Fruit fly (Drosophila melanogaster): ENCODE measurements around the gene CG8925.

CG8925 gene

dm6 chr3R:16186791-16187681, 15.2 kb downstream of the CG8925 start, which contains the start of gene sra:
Gene sra, plus strand, starts transcription at chr3R:16186999.
- TF ChIP-seq dl (GFP tag; optimal IDR thresholded peaks at IDR 0.05; ENCODE audit: insufficient read depth in 1 of 2, partially characterized antibody in 2 of 2) (no peak), foxo (GFP tag; optimal IDR thresholded peaks at IDR 0.05) (peak in 1 of 2 experiments; percentile 49), CG32264 (GFP tag; optimal IDR thresholded peaks at IDR 0.05) (no peak), sage (GFP tag; optimal IDR thresholded peaks at IDR 0.05) (no peak), br (GFP tag; optimal IDR thresholded peaks at IDR 0.05) (no peak), CG9705 (GFP tag; optimal IDR thresholded peaks at IDR 0.05) (no peak), Mio (GFP tag; optimal IDR thresholded peaks at IDR 0.05) (no peak), dsf (GFP tag; optimal IDR thresholded peaks at IDR 0.05; ENCODE audit: borderline replicate concordance) (peak; percentile 10), Hnf4 (GFP tag; optimal IDR thresholded peaks at IDR 0.05) (no peak), Jra (GFP tag; optimal IDR thresholded peaks at IDR 0.05) (peak; percentile 64), Sp1 (GFP tag; optimal IDR thresholded peaks at IDR 0.05) (peak; percentile 21), Hr78 (GFP tag; optimal IDR thresholded peaks at IDR 0.05) (no peak), dmrt93B (GFP tag; optimal IDR thresholded peaks at IDR 0.05) (no peak), woc (GFP tag; optimal IDR thresholded peaks at IDR 0.05) (no peak), psq (GFP tag; optimal IDR thresholded peaks at IDR 0.05) (no peak), Rel (GFP tag; optimal IDR thresholded peaks at IDR 0.05) (no peak), Rel (tag; optimal IDR thresholded peaks at IDR 0.05) (peak; percentile 43), OdsH (GFP tag; optimal IDR thresholded peaks at IDR 0.05) (no peak), sv (GFP tag; optimal IDR thresholded peaks at IDR 0.05) (no peak), h (GFP tag; optimal IDR thresholded peaks at IDR 0.05) (peak; percentile 27), pan (optimal IDR thresholded peaks at IDR 0.05) (no peak), brk (GFP tag; optimal IDR thresholded peaks at IDR 0.05) (no peak), Dif (GFP tag; optimal IDR thresholded peaks at IDR 0.05; ENCODE audit: partially characterized antibody) (no peak), CrebA (GFP tag; optimal IDR thresholded peaks at IDR 0.05; ENCODE audit: borderline replicate concordance) (no peak), lola (GFP tag; optimal IDR thresholded peaks at IDR 0.05) (no peak), Hr83 (GFP tag; optimal IDR thresholded peaks at IDR 0.05; ENCODE audit: poor library complexity, severe bottlenecking) (peak; percentile 89), N (GFP tag; optimal IDR thresholded peaks at IDR 0.05) (no peak), fru (GFP tag; optimal IDR thresholded peaks at IDR 0.05) (peak; percentile 2), ey (GFP tag; optimal IDR thresholded peaks at IDR 0.05) (no peak), GATAd (GFP tag; optimal IDR thresholded peaks at IDR 0.05) (no peak), usp (GFP tag; optimal IDR thresholded peaks at IDR 0.05) (no peak), Vsx2 (GFP tag; optimal IDR thresholded peaks at IDR 0.05; ENCODE audit: partially characterized antibody) (no peak), rgr (GFP tag; optimal IDR thresholded peaks at IDR 0.05) (peak; percentile 56), Dfd (GFP tag; optimal IDR thresholded peaks at IDR 0.05) (no peak), HLH106 (tag; optimal IDR thresholded peaks at IDR 0.05) (no peak), tai (GFP tag; optimal IDR thresholded peaks at IDR 0.05) (no peak), Myc (optimal IDR thresholded peaks at IDR 0.05) (no peak), Abd-B (GFP tag; optimal IDR thresholded peaks at IDR 0.05) (no peak), jim (GFP tag; optimal IDR thresholded peaks at IDR 0.05) (peak; percentile 69)

- TF ChIP-seq fru (GFP tag; optimal IDR thresholded peaks at IDR 0.05), result no peak
- TF ChIP-seq h (GFP tag; optimal IDR thresholded peaks at IDR 0.05), result no peak
- no peak for TF ChIP-seq dmrt93B (GFP tag; optimal IDR thresholded peaks at IDR 0.05)
- TF ChIP-seq psq (GFP tag; optimal IDR thresholded peaks at IDR 0.05), result no peak
- TF ChIP-seq woc (GFP tag; optimal IDR thresholded peaks at IDR 0.05), result no peak
- no peak for TF ChIP-seq Mio (GFP tag; optimal IDR thresholded peaks at IDR 0.05)
- TF ChIP-seq pan (optimal IDR thresholded peaks at IDR 0.05), result no peak
- TF ChIP-seq tai (GFP tag; optimal IDR thresholded peaks at IDR 0.05), result no peak
- TF ChIP-seq OdsH (GFP tag; optimal IDR thresholded peaks at IDR 0.05), result no peak
- TF ChIP-seq Myc (optimal IDR thresholded peaks at IDR 0.05), result no peak
- no peak for TF ChIP-seq Abd-B (GFP tag; optimal IDR thresholded peaks at IDR 0.05)
- TF ChIP-seq ey (GFP tag; optimal IDR thresholded peaks at IDR 0.05), result no peak
- TF ChIP-seq N (GFP tag; optimal IDR thresholded peaks at IDR 0.05), result no peak
- TF ChIP-seq Dfd (GFP tag; optimal IDR thresholded peaks at IDR 0.05), result no peak
- no peak for TF ChIP-seq Jra (GFP tag; optimal IDR thresholded peaks at IDR 0.05)
- TF ChIP-seq dl (GFP tag; optimal IDR thresholded peaks at IDR 0.05; ENCODE audit: insufficient read depth in 1 of 2, partially characterized antibody in 2 of 2), result no peak
- no peak for TF ChIP-seq Rel (GFP tag; optimal IDR thresholded peaks at IDR 0.05)
- TF ChIP-seq Rel (tag; optimal IDR thresholded peaks at IDR 0.05), result no peak
- TF ChIP-seq CrebA (GFP tag; optimal IDR thresholded peaks at IDR 0.05; ENCODE audit: borderline replicate concordance), result no peak
- no peak for TF ChIP-seq HLH106 (tag; optimal IDR thresholded peaks at IDR 0.05)
Measured at dm6 chr3R:16187737-16188136, 15.9 kb downstream of the CG8925 start.

Data from whole organism, wandering third instar larva.